Worm (Caenorhabditis elegans): ENCODE results near the gene mpk-1.

Gene mpk-1

DNA sequence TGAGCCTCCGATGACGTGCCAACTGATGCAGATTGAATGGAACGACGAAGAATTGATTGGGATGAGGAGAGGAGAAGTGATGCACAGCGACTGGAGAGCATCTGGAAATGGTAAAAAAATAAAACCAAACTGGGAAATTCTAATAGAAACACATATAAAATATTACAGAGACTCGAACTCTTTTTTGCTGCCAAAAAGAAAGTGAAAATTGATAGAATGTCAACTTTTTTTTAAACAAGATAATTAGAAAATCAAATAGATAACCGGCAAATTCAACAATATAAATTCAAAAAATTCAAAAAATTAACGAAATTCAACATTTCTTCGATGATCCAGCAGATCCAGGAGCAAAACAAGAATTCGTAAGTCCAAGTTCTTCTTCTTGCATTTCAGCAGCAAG lies 15.6 kb upstream of the mpk-1 start, which contains the start of gene mrpl-21:
Gene mrpl-21 (minus strand): TSS at position 101 of the 400 bp plus-strand sequence.
- TF ChIP-seq sdz-12 (GFP tag; optimal IDR thresholded peaks at IDR 0.05) (no peak), pha-4 (GFP tag; IDR thresholded peaks at IDR 0.05) (no peak), pha-4 (tag; optimal IDR thresholded peaks at IDR 0.05) (no peak), gei-8 (GFP tag; optimal IDR thresholded peaks at IDR 0.05) (no peak), arid-1 (GFP tag; conservative IDR thresholded peaks at IDR 0.05) (no peak), tag-97 (GFP tag; IDR thresholded peaks at IDR 0.05) (no peak), fos-1 (tag; optimal IDR thresholded peaks at IDR 0.05) (no peak), mxl-3 (GFP tag; optimal IDR thresholded peaks at IDR 0.05) (no peak), ZK546.5 (tag; optimal IDR thresholded peaks at IDR 0.05) (no peak)

DNA sequence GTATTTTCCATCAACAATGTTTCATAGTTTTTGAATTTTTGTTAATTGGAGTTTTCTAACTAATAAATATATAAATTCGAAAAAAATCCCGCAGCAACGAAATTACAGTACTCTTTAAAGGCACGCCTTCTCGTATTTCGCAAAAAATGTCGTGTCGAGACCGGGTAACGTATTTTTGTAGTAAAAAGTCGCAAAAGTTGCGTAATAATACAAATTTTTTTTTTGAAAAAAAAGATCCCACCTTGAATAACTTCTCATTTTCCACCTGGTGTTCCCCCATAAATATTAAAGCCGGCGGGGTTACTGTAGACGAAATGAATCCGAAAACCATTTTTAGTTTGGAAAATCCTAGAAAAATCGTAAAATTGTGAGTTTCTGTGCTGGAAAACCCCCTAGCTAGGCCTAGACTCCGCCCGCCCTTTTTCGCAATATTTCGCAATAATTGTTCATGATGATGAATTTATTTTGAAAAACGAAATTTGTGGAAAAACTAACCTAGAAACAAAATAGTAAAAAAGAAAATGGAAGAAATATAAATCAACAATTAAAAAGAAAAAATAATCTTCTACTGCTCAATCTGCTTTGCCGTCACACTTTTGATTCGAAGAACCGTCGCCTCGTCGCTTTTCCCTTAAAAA lies 14.4 kb upstream of the mpk-1 start, which contains the start of gene F43C1.7:
Gene F43C1.7 (minus strand): TSS at position 351 of the 638 bp plus-strand sequence.
- TF ChIP-seq php-3 (GFP tag; IDR thresholded peaks at IDR 0.05) (no peak), nhr-25 (tag; optimal IDR thresholded peaks at IDR 0.05; ENCODE audit: borderline replicate concordance, insufficient read depth) (no peak), Y105C5A.15 (GFP tag; IDR thresholded peaks at IDR 0.05) (no peak), unc-39 (tag; optimal IDR thresholded peaks at IDR 0.05) (peak; percentile 15), zip-2 (tag; optimal IDR thresholded peaks at IDR 0.05) (peak; percentile 90)

- TF ChIP-seq mes-2 (tag; optimal IDR thresholded peaks at IDR 0.05; ENCODE audit: poor library complexity, severe bottlenecking) (no peak), unc-62 (GFP tag; optimal IDR thresholded peaks at IDR 0.05 in 1 of 2) (peak in 1 of 2 experiments; percentile 62), unc-62 (tag; optimal IDR thresholded peaks at IDR 0.05) (no peak), lsy-2 (tag; optimal IDR thresholded peaks at IDR 0.05) (no peak)
These were observed 13.3 kb upstream of the mpk-1 start for ce11 chrIII:4241181-4241580.

- TF ChIP-seq lin-39 (tag; optimal IDR thresholded peaks at IDR 0.05) (no peak), php-3 (GFP tag; IDR thresholded peaks at IDR 0.05) (peak; percentile 79), nhr-102 (tag; optimal IDR thresholded peaks at IDR 0.05) (no peak), daf-16 (GFP tag; optimal IDR thresholded peaks at IDR 0.05) (no peak), daf-16 (tag; optimal IDR thresholded peaks at IDR 0.05) (peak; percentile 60), daf-8 (GFP tag; IDR thresholded peaks at IDR 0.05) (no peak), nhr-41 (GFP tag; IDR thresholded peaks at IDR 0.05) (no peak), nhr-28 (tag; optimal IDR thresholded peaks at IDR 0.05) (peak; percentile 97), T20F7.1 (GFP tag; optimal IDR thresholded peaks at IDR 0.05) (peak; percentile 23), dmd-6 (GFP tag; IDR thresholded peaks at IDR 0.05) (peak; percentile 81), aha-1 (tag) (peak; percentile 66), nhr-48 (tag; optimal IDR thresholded peaks at IDR 0.05) (peak; percentile 17), nhr-77 (tag; optimal IDR thresholded peaks at IDR 0.05) (peak; percentile 71), hlh-30 (tag; optimal IDR thresholded peaks at IDR 0.05; ENCODE audit: insufficient read depth) (peak; percentile 33), hlh-11 (tag; optimal IDR thresholded peaks at IDR 0.05) (peak; percentile 79), dve-1 (tag; optimal IDR thresholded peaks at IDR 0.05; ENCODE audit: insufficient read depth) (peak; percentile 64), pqm-1 (tag; optimal IDR thresholded peaks at IDR 0.05) (peak; percentile 50)
These were observed 12.2 kb upstream of the mpk-1 start for ce11 chrIII:4240126-4240525.

DNA sequence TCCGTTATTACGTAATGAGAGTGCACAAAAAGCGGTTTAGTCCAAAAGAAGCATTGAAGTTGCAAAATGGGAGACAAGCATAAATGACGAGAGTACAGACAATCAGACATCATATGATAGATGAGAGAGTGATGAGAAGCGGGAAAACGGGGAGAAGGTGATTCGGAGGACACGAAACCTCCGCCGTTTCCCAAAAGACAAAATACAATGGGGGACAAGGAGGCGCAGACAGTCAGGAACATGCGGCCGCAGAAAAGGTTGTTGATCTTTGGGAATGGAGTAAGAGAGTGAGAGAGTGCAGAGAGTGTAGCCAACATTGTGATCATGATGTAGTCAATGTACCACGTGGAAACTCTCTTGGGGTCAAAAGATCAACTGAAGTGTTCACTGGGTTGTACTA lies 9.8 kb upstream of the mpk-1 start:
- no peak for TF ChIP-seq vab-7 (GFP tag; IDR thresholded peaks at IDR 0.05)
- TF ChIP-seq jun-1 (tag; optimal IDR thresholded peaks at IDR 0.05): peak; percentile 79
- peak; percentile 74 for TF ChIP-seq ztf-7 (tag; optimal IDR thresholded peaks at IDR 0.05)
- TF ChIP-seq dmd-9 (GFP tag; IDR thresholded peaks at IDR 0.05): no peak
- TF ChIP-seq pqm-1 (tag; optimal IDR thresholded peaks at IDR 0.05): peak; percentile 50
- no peak for TF ChIP-seq F26F4.8 (GFP tag; conservative IDR thresholded peaks at IDR 0.05)
- no peak for TF ChIP-seq daf-12 (tag; optimal IDR thresholded peaks at IDR 0.05)
- no peak for TF ChIP-seq zag-1 (tag; optimal IDR thresholded peaks at IDR 0.05)
- no peak for TF ChIP-seq attf-4 (tag; optimal IDR thresholded peaks at IDR 0.05)
- TF ChIP-seq zfp-2 (tag; optimal IDR thresholded peaks at IDR 0.05): no peak
- TF ChIP-seq ceh-44 (GFP tag; IDR thresholded peaks at IDR 0.05): no peak
- TF ChIP-seq snpc-1.2 (GFP tag; IDR thresholded peaks at IDR 0.05): no peak
- TF ChIP-seq Y48G9A.11 (GFP tag; IDR thresholded peaks at IDR 0.05): no peak
- TF ChIP-seq nhr-41 (GFP tag; IDR thresholded peaks at IDR 0.05): peak; percentile 70; the same call in 1 of the 2 replicates
- TF ChIP-seq lin-39 (tag; optimal IDR thresholded peaks at IDR 0.05): no peak
